Fruit fly (Drosophila melanogaster) whole organism, pupa: ENCODE results near the gene frtz.

Source experiments
- CG10348 ChIP-seq: fragments of 200-800 bp; sonication (Bioruptor generic); IDR thresholded peaks from 2 replicates; pipeline ENCODE4 v1.3.6; 2022; ENCODE audit warnings: missing biosample characterization, missing genetic modification characterization
- CG12605 ChIP-seq: fragments of 200-800 bp; sonication (Bioruptor generic); IDR thresholded peaks from 2 replicates; pipeline ENCODE4 v1.3.6; 2022; ENCODE audit warnings: missing biosample characterization, missing genetic modification characterization
- CG13204 ChIP-seq: fragments of 200-800 bp; sonication (Bioruptor generic); optimal IDR thresholded peaks from 2 replicates; lab custom pipeline; 2018; ENCODE audit warnings: missing biosample characterization, mild to moderate bottlenecking, missing genetic modification characterization, moderate library complexity
- CG15710 ChIP-seq: fragments of 200-800 bp; sonication (Bioruptor generic); optimal IDR thresholded peaks from 2 replicates; lab custom pipeline; 2018; ENCODE audit warnings: missing biosample characterization, mild to moderate bottlenecking, missing genetic modification characterization, moderate library complexity
- CG32121 ChIP-seq: fragments of 200-800 bp; sonication (Bioruptor generic); IDR thresholded peaks from 2 replicates; pipeline ENCODE4 v1.3.6; 2022; ENCODE audit warnings: missing biosample characterization, missing genetic modification characterization
- CG4496 ChIP-seq: fragments of 200-800 bp; sonication (Bioruptor generic); IDR thresholded peaks from 3 replicates; pipeline ENCODE4 v1.3.6; 2022; ENCODE audit warnings: missing biosample characterization, missing genetic modification characterization
- CG8159 ChIP-seq: fragments of 200-800 bp; sonication (Bioruptor generic); optimal IDR thresholded peaks from 3 replicates; lab custom pipeline; 2018; ENCODE audit warnings: missing biosample characterization, mild to moderate bottlenecking, missing genetic modification characterization, moderate library complexity
- CG8301 ChIP-seq: fragments of 200-800 bp; sonication (Bioruptor generic); optimal IDR thresholded peaks from 2 replicates; lab custom pipeline; 2018; ENCODE audit warnings: missing biosample characterization, mild to moderate bottlenecking, missing genetic modification characterization
- EcR ChIP-seq: fragments of 200-800 bp; sonication (Bioruptor generic); optimal IDR thresholded peaks from 3 replicates; lab custom pipeline; 2019; ENCODE audit warnings: missing biosample characterization, missing genetic modification characterization, mild to moderate bottlenecking, moderate library complexity, missing genetic modification reagents
- Ets98B ChIP-seq: fragments of 200-800 bp; sonication (Bioruptor generic); IDR thresholded peaks from 2 replicates; pipeline ENCODE4 v1.3.6; 2022; ENCODE audit warnings: missing biosample characterization, missing genetic modification characterization
- Pif1A ChIP-seq: fragments of 200-800 bp; sonication (Bioruptor generic); optimal IDR thresholded peaks from 3 replicates; lab custom pipeline; 2016; ENCODE audit warnings: missing biosample characterization, missing genetic modification characterization
- Pif1B ChIP-seq: fragments of 200-800 bp; sonication (Bioruptor generic); optimal IDR thresholded peaks from 3 replicates; lab custom pipeline; 2016; ENCODE audit warnings: missing biosample characterization, missing genetic modification characterization
- Snoo ChIP-seq: fragments of 200-800 bp; sonication (Bioruptor generic); optimal IDR thresholded peaks from 3 replicates; lab custom pipeline; 2017; ENCODE audit warnings: missing biosample characterization, mild to moderate bottlenecking, missing genetic modification characterization, inconsistent platforms
- gl ChIP-seq: fragments of 200-800 bp; sonication (Bioruptor generic); optimal IDR thresholded peaks from 2 replicates; lab custom pipeline; 2018; ENCODE audit warnings: missing biosample characterization, mild to moderate bottlenecking, missing genetic modification characterization

dm6 chr2L:1706961-1707360, 8.7 kb downstream of the frtz start:
- TF ChIP-seq CG32121 (GFP tag; lab: Robert Waterston, UW) (no peak), Pif1A (GFP tag; lab: Kevin White, UChicago) (no peak), CG15710 (tag; lab: Kevin White, UChicago) (no peak), Snoo (tag; lab: Kevin White, UChicago) (no peak), Ets98B (GFP tag; lab: Robert Waterston, UW) (no peak), CG12605 (GFP tag; lab: Robert Waterston, UW) (no peak), gl (no peak), CG8301 (tag; lab: Kevin White, UChicago) (no peak), CG10348 (no peak), CG4496 (GFP tag; lab: Robert Waterston, UW) (no peak), Pif1B (GFP tag; lab: Kevin White, UChicago) (no peak), CG8159 (tag; lab: Kevin White, UChicago) (no peak), CG13204 (no peak), EcR (GFP tag; lab: Kevin White, UChicago) (no peak)
